Fruit fly (Drosophila melanogaster) whole organism, larva: ENCODE data around the gene CG31600.

ENCODE experiments used
- noc ChIP-seq: fragments of 200-800 bp; sonication (Bioruptor generic); optimal IDR thresholded peaks from 3 replicates; lab custom pipeline; 2019; ENCODE audit warnings: missing biosample characterization, mild to moderate bottlenecking, missing genetic modification characterization, moderate library complexity

Gene CG31600

dm6 chr2L:21877006-21877405 lies 38.2 kb downstream of the CG31600 start:
- no peak for TF ChIP-seq noc (tag; lab: Kevin White, UChicago)

- TF ChIP-seq noc (tag; lab: Kevin White, UChicago), result no peak
Measured at dm6 chr2L:21873696-21874095, 41.5 kb downstream of the CG31600 start.

dm6 chr2L:21871708-21872107 lies 43.5 kb downstream of the CG31600 start:
- TF ChIP-seq noc (tag; lab: Kevin White, UChicago), result no peak

dm6 chr2L:21868712-21869280 lies 46.4 kb downstream of the CG31600 start:
- TF ChIP-seq noc (tag; lab: Kevin White, UChicago), result no peak

dm6 chr2L:21867040-21867981 lies 47.8 kb downstream of the CG31600 start:
- TF ChIP-seq noc (tag; lab: Kevin White, UChicago), result peak; percentile 87

dm6 chr2L:21866362-21866761 lies 48.8 kb downstream of the CG31600 start:
- no peak for TF ChIP-seq noc (tag; lab: Kevin White, UChicago)
